Worm (Caenorhabditis elegans): Measurements from ENCODE around the gene nspb-4.

DNA sequence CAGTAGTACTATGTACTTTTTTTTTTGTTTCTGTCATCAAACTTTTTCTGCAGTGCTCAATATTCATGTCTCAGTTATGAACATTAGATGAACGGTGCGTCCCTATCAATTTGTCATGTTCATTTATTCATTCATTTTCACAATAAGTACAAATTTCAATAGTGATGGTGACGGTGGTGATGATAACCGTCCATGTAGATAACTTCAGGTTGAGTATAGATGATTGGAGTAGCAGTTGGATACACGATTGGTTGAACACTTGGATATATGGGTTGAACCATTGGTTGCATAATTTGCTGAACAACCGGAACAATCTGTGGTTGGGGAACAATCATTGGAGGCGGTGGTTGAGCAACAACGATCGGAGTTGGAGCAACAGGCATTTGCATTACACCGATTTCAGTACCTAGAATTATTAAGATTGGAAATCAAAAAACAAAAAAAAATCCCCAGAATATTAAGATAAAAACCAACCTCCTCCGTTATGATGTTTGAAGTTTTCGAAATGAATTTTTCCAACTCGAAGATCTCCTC lies 9.9 kb upstream of the nspb-4 start:
- no peak for TF ChIP-seq mes-4 (tag; optimal IDR thresholded peaks at IDR 0.05)
- no peak for TF ChIP-seq nfyb-1 (GFP tag; IDR thresholded peaks at IDR 0.05)
- no peak for TF ChIP-seq rpc-1 (optimal IDR thresholded peaks at IDR 0.05)
- no peak for TF ChIP-seq rpc-1 (tag; optimal IDR thresholded peaks at IDR 0.05)
- TF ChIP-seq zfh-2 (GFP tag; conservative IDR thresholded peaks at IDR 0.05), result no peak
- no peak for TF ChIP-seq snpc-3.4 (tag; optimal IDR thresholded peaks at IDR 0.05)
- no peak for TF ChIP-seq lir-1 (GFP tag; conservative IDR thresholded peaks at IDR 0.05)
